Worm (Caenorhabditis elegans) whole organism, L2 larva: ENCODE results near the gene K10D11.6.
A peak's percentile ranks its signal among the peaks of the same experiment; 100 is the strongest.

Source experiments
- blmp-1 ChIP-seq: sonication (generic microtip); optimal IDR thresholded peaks from 2 replicates; lab custom pipeline; 2017; ENCODE audit warnings: missing genetic modification characterization, mild to moderate bottlenecking, missing compliant biosample characterization, antibody characterized with exemption, moderate library complexity; ENCODE audit not compliant: insufficient read depth
- crh-2 ChIP-seq: sonication (generic microtip); optimal IDR thresholded peaks from 2 replicates; lab custom pipeline; 2017; ENCODE audit warnings: missing biosample characterization, missing genetic modification characterization
- mab-5 ChIP-seq: fragments of 150-350 bp; optimal IDR thresholded peaks from 2 replicates; lab custom pipeline; 2014; ENCODE audit warnings: missing biosample characterization, missing genetic modification characterization
- mdl-1 ChIP-seq, 2 experiments: fragments of 150-350 bp in 1 of 2; sonication (generic microtip) in 1 of 2; optimal IDR thresholded peaks; 2 replicates each; lab custom pipeline; 2017; ENCODE audit warnings: missing biosample characterization in 2 of 2, missing genetic modification characterization in 2 of 2
- nhr-11 ChIP-seq: fragments of 150-350 bp; optimal IDR thresholded peaks from 2 replicates; lab custom pipeline; 2014; ENCODE audit warnings: missing biosample characterization, missing genetic modification characterization
- nhr-12 ChIP-seq: fragments of 150-350 bp; optimal IDR thresholded peaks from 2 replicates; lab custom pipeline; 2014; ENCODE audit warnings: missing biosample characterization, missing genetic modification characterization
- nhr-237 ChIP-seq: fragments of 150-350 bp; optimal IDR thresholded peaks from 2 replicates; lab custom pipeline; 2014; ENCODE audit warnings: missing biosample characterization, missing genetic modification characterization
- nhr-25 ChIP-seq: fragments of 150-350 bp; sonication (generic microtip); optimal IDR thresholded peaks from 3 replicates; lab custom pipeline; 2014; ENCODE audit warnings: missing biosample characterization, missing genetic modification characterization
- sma-3 ChIP-seq: sonication (generic microtip); optimal IDR thresholded peaks from 2 replicates; lab custom pipeline; 2016; ENCODE audit warnings: missing genetic modification reagents, missing genetic modification characterization, missing compliant biosample characterization
- unc-39 ChIP-seq: fragments of 150-350 bp; optimal IDR thresholded peaks from 2 replicates; lab custom pipeline; 2014; ENCODE audit warnings: missing biosample characterization, missing genetic modification characterization
- unc-62 ChIP-seq: fragments of 150-350 bp; optimal IDR thresholded peaks from 2 replicates; lab custom pipeline; 2014; ENCODE audit warnings: missing biosample characterization, missing genetic modification reagents, missing genetic modification characterization
- zag-1 ChIP-seq: fragments of 150-350 bp; optimal IDR thresholded peaks from 2 replicates; lab custom pipeline; 2014; ENCODE audit warnings: missing biosample characterization, missing genetic modification characterization
- ztf-1 ChIP-seq: fragments of 200-800 bp; sonication (Bioruptor generic); conservative IDR thresholded peaks from 2 replicates; pipeline ENCODE4 v1.3.6; 2022; ENCODE audit warnings: missing genetic modification characterization, missing compliant biosample characterization

ce11 chrIV:13016820-13017219 is 27.6 kb upstream of the K10D11.6 start:
- TF ChIP-seq mab-5 (no peak), mdl-1 (tag; optimal IDR thresholded peaks at IDR 0.05; lab: Kevin White, UChicago) (no peak), crh-2 (no peak), ztf-1 (GFP tag; lab: Robert Waterston, UW) (no peak), nhr-11 (tag; lab: Kevin White, UChicago) (no peak), blmp-1 (no peak), zag-1 (tag; lab: Kevin White, UChicago) (peak; percentile 63), nhr-12 (no peak), sma-3 (GFP tag; lab: Kevin White, UChicago) (no peak), nhr-237 (tag; lab: Kevin White, UChicago) (no peak), unc-39 (no peak), nhr-25 (tag; lab: Kevin White, UChicago) (no peak), unc-62 (GFP tag; lab: Kevin White, UChicago) (no peak)
